Fruit fly (Drosophila melanogaster) whole organism, embryonic: Measurements from ENCODE around the gene Tace.

Experiments
- Aef1 ChIP-seq: fragments of 200-800 bp; sonication (Bioruptor generic); IDR thresholded peaks from 3 replicates; pipeline ENCODE4 v1.3.6; 2022; ENCODE audit warnings: missing biosample characterization, missing genetic modification characterization
- Awh ChIP-seq: fragments of 200-800 bp; sonication (Bioruptor generic); IDR thresholded peaks from 2 replicates; pipeline ENCODE4, ENCODE4 v1.3.6; 2022; ENCODE audit warnings: missing biosample characterization, missing genetic modification characterization
- B-H2 ChIP-seq: fragments of 200-800 bp; sonication (Bioruptor generic); optimal IDR thresholded peaks from 2 replicates; lab custom pipeline; 2018; ENCODE audit warnings: missing biosample characterization, mild to moderate bottlenecking, missing genetic modification characterization
- BEAF-32 ChIP-seq: fragments of 200-800 bp; sonication (Bioruptor generic); optimal IDR thresholded peaks from 3 replicates; lab custom pipeline; 2017; ENCODE audit warnings: missing biosample characterization, missing genetic modification characterization, mild to moderate bottlenecking, moderate library complexity, missing genetic modification reagents
- CG10431 ChIP-seq: fragments of 200-800 bp; sonication (Bioruptor generic); optimal IDR thresholded peaks from 3 replicates; lab custom pipeline; 2018; ENCODE audit warnings: missing biosample characterization, mild to moderate bottlenecking, missing genetic modification characterization
- CG10543 ChIP-seq: fragments of 200-800 bp; sonication (Bioruptor generic); optimal IDR thresholded peaks from 3 replicates; lab custom pipeline; 2017; ENCODE audit warnings: missing biosample characterization, mild to moderate bottlenecking, missing genetic modification characterization, moderate library complexity
- CG11456 ChIP-seq: fragments of 200-800 bp; sonication (Bioruptor generic); IDR thresholded peaks from 3 replicates; pipeline ENCODE4 v1.3.6; 2022; ENCODE audit warnings: missing biosample characterization, missing genetic modification characterization
- CG12299 ChIP-seq: fragments of 200-800 bp; sonication (Bioruptor generic); optimal IDR thresholded peaks from 2 replicates; lab custom pipeline; 2018; ENCODE audit warnings: missing biosample characterization, mild to moderate bottlenecking, missing genetic modification characterization
- CG14441 ChIP-seq: fragments of 200-800 bp; sonication (Bioruptor generic); IDR thresholded peaks from 2 replicates; pipeline ENCODE4 v1.3.6; 2022; ENCODE audit warnings: missing biosample characterization, missing genetic modification characterization
- CG14667 ChIP-seq: fragments of 200-800 bp; sonication (Bioruptor generic); IDR thresholded peaks from 2 replicates; pipeline ENCODE4 v1.3.6; 2022; ENCODE audit warnings: missing biosample characterization, missing genetic modification characterization
- CG1602 ChIP-seq: fragments of 200-800 bp; sonication (Bioruptor generic); optimal IDR thresholded peaks from 3 replicates; lab custom pipeline; 2016; ENCODE audit warnings: missing biosample characterization, missing genetic modification characterization
- CG17361 ChIP-seq: fragments of 200-800 bp; sonication (Bioruptor generic); IDR thresholded peaks from 3 replicates; pipeline ENCODE4 v1.3.6; 2022; ENCODE audit warnings: missing biosample characterization, missing genetic modification characterization
- CG2120 ChIP-seq: fragments of 200-800 bp; sonication (Bioruptor generic); optimal IDR thresholded peaks from 3 replicates; lab custom pipeline; 2016; ENCODE audit warnings: missing biosample characterization, missing genetic modification characterization
- CG2875 ChIP-seq: fragments of 200-800 bp; sonication (Bioruptor generic); optimal IDR thresholded peaks from 2 replicates; lab custom pipeline; 2017; ENCODE audit warnings: missing biosample characterization, mild to moderate bottlenecking, missing genetic modification characterization, missing genetic modification reagents
- CG30403 ChIP-seq: fragments of 200-800 bp; sonication (Bioruptor generic); optimal IDR thresholded peaks from 3 replicates; lab custom pipeline; 2016; ENCODE audit warnings: missing biosample characterization, missing genetic modification characterization
- CG31224 ChIP-seq: fragments of 200-800 bp; sonication (Bioruptor generic); IDR thresholded peaks from 2 replicates; pipeline ENCODE4 v1.3.6; 2022; ENCODE audit warnings: missing biosample characterization, missing genetic modification characterization
- CG3726 ChIP-seq: fragments of 200-800 bp; sonication (Bioruptor generic); IDR thresholded peaks from 3 replicates; pipeline ENCODE4, ENCODE4 v1.3.6; 2022; ENCODE audit warnings: missing biosample characterization, missing genetic modification characterization
- CG4404 ChIP-seq: fragments of 200-800 bp; sonication (Bioruptor generic); IDR thresholded peaks from 2 replicates; pipeline ENCODE4 v1.3.6; 2022; ENCODE audit warnings: missing biosample characterization, missing genetic modification characterization
- CG7556 ChIP-seq: fragments of 200-800 bp; sonication (Bioruptor generic); optimal IDR thresholded peaks from 2 replicates; lab custom pipeline; 2017; ENCODE audit warnings: missing biosample characterization, mild to moderate bottlenecking, missing genetic modification characterization
- CG8944 ChIP-seq: fragments of 200-800 bp; sonication (Bioruptor generic); optimal IDR thresholded peaks from 3 replicates; lab custom pipeline; 2016; ENCODE audit warnings: missing biosample characterization, missing genetic modification characterization
- CHES-1-like ChIP-seq: fragments of 200-800 bp; sonication (Bioruptor generic); optimal IDR thresholded peaks from 2 replicates; lab custom pipeline; 2016; ENCODE audit warnings: missing biosample characterization, missing genetic modification characterization
- Deaf1 ChIP-seq: fragments of 200-800 bp; optimal IDR thresholded peaks from 3 replicates; lab custom pipeline; 2019; ENCODE audit warnings: missing biosample characterization, mild to moderate bottlenecking, missing genetic modification characterization, moderate library complexity
- H2.0 ChIP-seq: fragments of 200-800 bp; sonication (Bioruptor generic); IDR thresholded peaks from 2 replicates; pipeline ENCODE4 v1.3.6; 2022; ENCODE audit warnings: missing biosample characterization, missing genetic modification characterization
- Hey ChIP-seq: fragments of 200-800 bp; sonication (Bioruptor generic); optimal IDR thresholded peaks from 3 replicates; lab custom pipeline; 2018; ENCODE audit warnings: missing biosample characterization, mild to moderate bottlenecking, missing genetic modification characterization
- Hmr ChIP-seq: fragments of 200-800 bp; sonication (Bioruptor generic); optimal IDR thresholded peaks from 3 replicates; lab custom pipeline; 2017; ENCODE audit warnings: mild to moderate bottlenecking, missing biosample characterization, missing genetic modification reagents, missing genetic modification characterization
- Lhr ChIP-seq: fragments of 200-800 bp; sonication (Bioruptor generic); optimal IDR thresholded peaks from 3 replicates; lab custom pipeline; 2017; ENCODE audit warnings: mild to moderate bottlenecking, missing biosample characterization, missing genetic modification reagents, missing genetic modification characterization
- Lim3 ChIP-seq: fragments of 200-800 bp; sonication (Bioruptor generic); IDR thresholded peaks from 2 replicates; pipeline ENCODE4 v1.3.6; 2022; ENCODE audit warnings: missing biosample characterization, missing genetic modification characterization
- Mrtf ChIP-seq: fragments of 200-800 bp; sonication (Bioruptor generic); IDR thresholded peaks from 3 replicates; pipeline ENCODE4 v1.3.6; 2022; ENCODE audit warnings: missing biosample characterization, missing genetic modification characterization
- Optix ChIP-seq: fragments of 200-800 bp; sonication (Bioruptor generic); IDR thresholded peaks from 3 replicates; pipeline ENCODE4 v1.3.6; 2022; ENCODE audit warnings: missing biosample characterization, missing genetic modification characterization
- Sox102F ChIP-seq: fragments of 200-800 bp; sonication (Bioruptor generic); optimal IDR thresholded peaks from 2 replicates; lab custom pipeline; 2018; ENCODE audit warnings: missing biosample characterization, mild to moderate bottlenecking, missing genetic modification characterization, moderate library complexity
- TFAM ChIP-seq: fragments of 200-800 bp; sonication (Bioruptor generic); optimal IDR thresholded peaks from 2 replicates; lab custom pipeline; 2017; ENCODE audit warnings: missing biosample characterization, missing genetic modification characterization, inconsistent platforms
- Xbp1 ChIP-seq: fragments of 200-800 bp; sonication (Bioruptor generic); optimal IDR thresholded peaks from 3 replicates; lab custom pipeline; 2016; ENCODE audit warnings: missing biosample characterization, mild to moderate bottlenecking, missing genetic modification characterization
- ato ChIP-seq: fragments of 200-800 bp; sonication (Bioruptor generic); IDR thresholded peaks from 2 replicates; pipeline ENCODE4 v1.3.6; 2022; ENCODE audit warnings: missing biosample characterization, missing genetic modification characterization; ENCODE audit not compliant: partially characterized antibody
- bbx ChIP-seq: fragments of 200-800 bp; sonication (Bioruptor generic); IDR thresholded peaks from 2 replicates; pipeline ENCODE4 v1.3.6; 2022; ENCODE audit warnings: missing biosample characterization, missing genetic modification characterization; ENCODE audit not compliant: partially characterized antibody
- cad ChIP-seq: fragments of >200 bp; optimal IDR thresholded peaks from 2 replicates; lab custom pipeline; 2017; ENCODE audit warnings: missing biosample characterization, missing genetic modification characterization
- chm ChIP-seq: fragments of 200-800 bp; sonication (Bioruptor generic); IDR thresholded peaks from 2 replicates; pipeline ENCODE4 v1.3.6; 2022; ENCODE audit warnings: missing biosample characterization, missing genetic modification characterization
- emc ChIP-seq: fragments of 200-800 bp; sonication (Bioruptor generic); optimal IDR thresholded peaks from 2 replicates; lab custom pipeline; 2016; ENCODE audit warnings: missing biosample characterization, missing genetic modification characterization
- en ChIP-seq: fragments of 200-800 bp; sonication (Bioruptor generic); optimal IDR thresholded peaks from 2 replicates; lab custom pipeline; 2016; ENCODE audit warnings: missing biosample characterization, missing genetic modification characterization
- esg ChIP-seq: fragments of 200-800 bp; sonication (Bioruptor generic); conservative IDR thresholded peaks from 2 replicates; pipeline ENCODE4 v1.3.6; 2022; ENCODE audit warnings: missing biosample characterization, missing genetic modification characterization
- exex ChIP-seq: fragments of 200-800 bp; sonication (Bioruptor generic); optimal IDR thresholded peaks from 4 replicates; lab custom pipeline; 2018; ENCODE audit warnings: missing biosample characterization, mild to moderate bottlenecking, missing genetic modification characterization, moderate library complexity
- gsb ChIP-seq: fragments of 200-800 bp; sonication (Bioruptor generic); IDR thresholded peaks from 2 replicates; pipeline ENCODE4 v1.3.6; 2022; ENCODE audit warnings: missing biosample characterization, missing genetic modification characterization
- gt ChIP-seq: fragments of 200-800 bp; sonication (Bioruptor generic); IDR thresholded peaks from 2 replicates; pipeline ENCODE4 v1.3.6; 2022; ENCODE audit warnings: missing biosample characterization, missing genetic modification characterization
- her ChIP-seq: fragments of 200-800 bp; sonication (Bioruptor generic); optimal IDR thresholded peaks from 2 replicates; lab custom pipeline; 2016; ENCODE audit warnings: missing biosample characterization, missing genetic modification characterization
- maf-S ChIP-seq: fragments of 200-800 bp; sonication (Bioruptor generic); optimal IDR thresholded peaks from 2 replicates; lab custom pipeline; 2016; ENCODE audit warnings: missing biosample characterization, missing genetic modification characterization
- mirr ChIP-seq: fragments of 200-800 bp; sonication (Bioruptor generic); optimal IDR thresholded peaks from 3 replicates; lab custom pipeline; 2018; ENCODE audit warnings: missing biosample characterization, mild to moderate bottlenecking, missing genetic modification characterization
- peb ChIP-seq: fragments of 200-800 bp; sonication (Bioruptor generic); IDR thresholded peaks from 2 replicates; pipeline ENCODE4 v1.3.6; 2022; ENCODE audit warnings: missing biosample characterization, missing genetic modification characterization
- so ChIP-seq: fragments of 200-800 bp; sonication (Bioruptor generic); IDR thresholded peaks from 3 replicates; pipeline ENCODE4 v1.3.6; 2022; ENCODE audit warnings: missing biosample characterization, missing genetic modification characterization
- sob ChIP-seq: fragments of 200-800 bp; sonication (Bioruptor generic); IDR thresholded peaks from 2 replicates; pipeline ENCODE4 v1.3.6; 2022; ENCODE audit warnings: missing biosample characterization, missing genetic modification characterization
- sr ChIP-seq: fragments of 200-800 bp; sonication (Bioruptor generic); IDR thresholded peaks from 3 replicates; pipeline ENCODE4 v1.3.6; 2022; ENCODE audit warnings: missing biosample characterization, missing genetic modification characterization
- vfl ChIP-seq: fragments of 200-800 bp; sonication (Bioruptor generic); optimal IDR thresholded peaks from 2 replicates; lab custom pipeline; 2016; ENCODE audit warnings: missing biosample characterization, missing genetic modification characterization
- z ChIP-seq: fragments of 200-800 bp; sonication (Bioruptor generic); IDR thresholded peaks from 3 replicates; pipeline ENCODE4 v1.3.6; 2022; ENCODE audit warnings: missing biosample characterization, missing genetic modification characterization

Tace gene

DNA sequence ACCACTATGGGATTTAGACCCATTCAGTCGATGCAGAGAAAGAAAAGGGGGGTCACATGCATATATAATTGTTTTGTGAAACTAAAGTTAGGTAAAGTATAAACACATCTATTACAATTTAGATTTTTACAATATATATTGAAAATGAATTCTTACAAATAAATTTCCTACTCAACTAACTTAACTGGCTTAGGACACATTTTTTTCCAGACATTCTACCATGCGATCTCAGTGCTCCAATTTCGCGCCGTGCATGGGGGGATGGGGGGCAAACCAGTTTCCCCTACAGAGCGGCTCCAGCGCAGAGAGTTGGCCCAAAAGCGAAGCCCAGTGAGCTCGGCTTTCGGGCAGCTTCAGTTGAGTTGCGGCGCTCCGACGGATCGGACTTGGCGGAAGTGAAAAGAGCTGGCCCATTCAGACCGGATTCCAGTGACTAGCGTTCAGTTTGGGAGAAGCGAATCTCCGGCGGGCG lies 17.2 kb upstream of the Tace start, which contains the start of gene CG7896 (continued):
- no peak for TF ChIP-seq vfl
- peak; percentile 71; the same call in 1 of the 3 replicates for TF ChIP-seq Mrtf (GFP tag; lab: Robert Waterston, UW)
- peak; percentile 74 for TF ChIP-seq CG10543 (GFP tag; lab: Kevin White, UChicago)
- TF ChIP-seq CG4404 = peak; percentile 64
- no peak for TF ChIP-seq ato
- peak; percentile 73 for TF ChIP-seq CG7556 (GFP tag; lab: Kevin White, UChicago)
- no peak for TF ChIP-seq CG8944 (GFP tag; lab: Kevin White, UChicago)
- TF ChIP-seq CG31224 (GFP tag; lab: Robert Waterston, UW) = peak; percentile 72
- TF ChIP-seq CHES-1-like = no peak
- TF ChIP-seq esg (GFP tag; lab: Robert Waterston, UW) = peak; percentile 69
- peak; percentile 63 for TF ChIP-seq Sox102F (GFP tag; lab: Kevin White, UChicago)
- TF ChIP-seq BEAF-32 (GFP tag; lab: Kevin White, UChicago) = no peak
- TF ChIP-seq CG3726 (GFP tag; lab: Robert Waterston, UW) = peak; percentile 74; the same call in 2 of the 3 replicates
- no peak for TF ChIP-seq emc (GFP tag; lab: Kevin White, UChicago)
- TF ChIP-seq CG11456 (GFP tag; lab: Robert Waterston, UW) = peak; percentile 76; the same call in 1 of the 3 replicates
- TF ChIP-seq CG30403 (GFP tag; lab: Kevin White, UChicago) = peak; percentile 77
- peak; percentile 66 for TF ChIP-seq Awh
- TF ChIP-seq CG10431 (GFP tag; lab: Kevin White, UChicago) = no peak
- peak; percentile 71 for TF ChIP-seq H2.0
- TF ChIP-seq CG14441 = peak; percentile 81
- peak; percentile 64 for TF ChIP-seq Xbp1 (GFP tag; lab: Kevin White, UChicago)
- TF ChIP-seq her (GFP tag; lab: Kevin White, UChicago) = no peak
- TF ChIP-seq gt (GFP tag; lab: Robert Waterston, UW) = peak; percentile 34; the same call in 1 of the 2 replicates
- TF ChIP-seq cad (GFP tag; lab: Kevin White, UChicago) = no peak
- TF ChIP-seq CG2120 (GFP tag; lab: Kevin White, UChicago) = peak; percentile 68
- peak; percentile 13 for TF ChIP-seq exex (tag; lab: Kevin White, UChicago)
- 0 out of 3 replicates have a peak, but pooled peaks have one; percentile 30 for TF ChIP-seq Optix
- no peak for TF ChIP-seq chm
- peak; percentile 63 for TF ChIP-seq CG1602 (GFP tag; lab: Kevin White, UChicago)
- TF ChIP-seq Lim3 (GFP tag; lab: Robert Waterston, UW) = 0 out of 2 replicates have a peak, but pooled peaks have one; percentile 38
- TF ChIP-seq gsb (GFP tag; lab: Robert Waterston, UW) = peak; percentile 71; the same call in 1 of the 2 replicates
- TF ChIP-seq bbx = 0 out of 2 replicates have a peak, but pooled peaks have one; percentile 30
- TF ChIP-seq en (GFP tag; lab: Kevin White, UChicago) = no peak
- no peak for TF ChIP-seq TFAM (GFP tag; lab: Kevin White, UChicago)
- peak; percentile 80; the same call in 1 of the 2 replicates for TF ChIP-seq peb (GFP tag; lab: Robert Waterston, UW)
- peak; percentile 71 for TF ChIP-seq Deaf1 (tag; lab: Kevin White, UChicago)
- peak; percentile 82 for TF ChIP-seq Aef1
- peak; percentile 77; the same call in 2 of the 3 replicates for TF ChIP-seq so
- TF ChIP-seq mirr (GFP tag; lab: Kevin White, UChicago) = peak; percentile 22
- peak; percentile 70 for TF ChIP-seq sob (GFP tag; lab: Robert Waterston, UW)
- TF ChIP-seq CG12299 (tag; lab: Kevin White, UChicago) = no peak
- TF ChIP-seq maf-S (GFP tag; lab: Kevin White, UChicago) = no peak
- TF ChIP-seq CG14667 (GFP tag; lab: Robert Waterston, UW) = peak; percentile 66; the same call in 1 of the 2 replicates
- peak; percentile 67 for TF ChIP-seq Hmr (GFP tag; lab: Kevin White, UChicago)
- TF ChIP-seq sr (GFP tag; lab: Robert Waterston, UW) = peak; percentile 25; the same call in 1 of the 3 replicates
- no peak for TF ChIP-seq Lhr (GFP tag; lab: Kevin White, UChicago)
- TF ChIP-seq CG17361 = peak; percentile 86
- no peak for TF ChIP-seq z (GFP tag; lab: Robert Waterston, UW)
- peak; percentile 4 for TF ChIP-seq B-H2 (GFP tag; lab: Kevin White, UChicago)
- TF ChIP-seq Hey (tag; lab: Kevin White, UChicago) = no peak
- peak; percentile 53 for TF ChIP-seq CG2875 (GFP tag; lab: Kevin White, UChicago)
